Fruit fly (Drosophila melanogaster): ENCODE data around the gene CG15478.
A peak's percentile ranks its signal among the peaks of the same experiment; 100 is the strongest.

Gene CG15478

dm6 chrX:7701282-7702078 is 16.3 kb downstream of the CG15478 start (continued):
- TF ChIP-seq Atf-2 (GFP tag; optimal IDR thresholded peaks at IDR 0.05) = peak; percentile 56
- TF ChIP-seq CG10431 (GFP tag; optimal IDR thresholded peaks at IDR 0.05) = peak; percentile 46
- TF ChIP-seq CG1832 (GFP tag; optimal IDR thresholded peaks at IDR 0.05) = no peak
- peak; percentile 83 for TF ChIP-seq Rfx (GFP tag; IDR thresholded peaks at IDR 0.05)
- TF ChIP-seq fd102C (GFP tag; optimal IDR thresholded peaks at IDR 0.05) = no peak
- TF ChIP-seq CG34376 (GFP tag; optimal IDR thresholded peaks at IDR 0.05) = peak; percentile 72
- TF ChIP-seq Meics (GFP tag; optimal IDR thresholded peaks at IDR 0.05) = peak; percentile 88
- peak; percentile 67 for TF ChIP-seq CG1233 (GFP tag; optimal IDR thresholded peaks at IDR 0.05)
- TF ChIP-seq CG12659 (GFP tag; optimal IDR thresholded peaks at IDR 0.05) = peak; percentile 85
- peak; percentile 61 for TF ChIP-seq CG5180 (GFP tag; optimal IDR thresholded peaks at IDR 0.05)
- TF ChIP-seq br (optimal IDR thresholded peaks at IDR 0.05) = no peak
- TF ChIP-seq NK7.1 (GFP tag; optimal IDR thresholded peaks at IDR 0.05) = no peak
- no peak for TF ChIP-seq CG16779 (GFP tag; IDR thresholded peaks at IDR 0.05)
- no peak for TF ChIP-seq dati (GFP tag; IDR thresholded peaks at IDR 0.05)
- TF ChIP-seq Xrp1 (GFP tag; IDR thresholded peaks at IDR 0.05) = peak; percentile 65
- peak; percentile 82 for TF ChIP-seq CG9817 (tag; optimal IDR thresholded peaks at IDR 0.05)
- peak; percentile 48; the same call in 2 of the 3 replicates for TF ChIP-seq CG7357 (GFP tag; IDR thresholded peaks at IDR 0.05)
- peak; percentile 78 for TF ChIP-seq CG13424 (tag; optimal IDR thresholded peaks at IDR 0.05)
- TF ChIP-seq CG2199 (GFP tag; IDR thresholded peaks at IDR 0.05) = no peak
- TF ChIP-seq CG18619 (GFP tag; optimal IDR thresholded peaks at IDR 0.05) = peak; percentile 72
- TF ChIP-seq CG1647 (GFP tag; optimal IDR thresholded peaks at IDR 0.05) = peak; percentile 9
- TF ChIP-seq ATbp (GFP tag; optimal IDR thresholded peaks at IDR 0.05) = peak; percentile 71
- TF ChIP-seq CG30020 (tag; optimal IDR thresholded peaks at IDR 0.05) = no peak
- TF ChIP-seq mirr (GFP tag; optimal IDR thresholded peaks at IDR 0.05) = peak; percentile 52
- TF ChIP-seq Lpt (GFP tag; optimal IDR thresholded peaks at IDR 0.05) = no peak
- peak; percentile 78 for TF ChIP-seq dmrt99B (tag; optimal IDR thresholded peaks at IDR 0.05)
- peak; percentile 89 for TF ChIP-seq PHDP (tag; optimal IDR thresholded peaks at IDR 0.05)
- TF ChIP-seq trem (tag; optimal IDR thresholded peaks at IDR 0.05) = peak; percentile 11
- peak; percentile 74 for TF ChIP-seq CG4328 (GFP tag; optimal IDR thresholded peaks at IDR 0.05)
- peak; percentile 29 for TF ChIP-seq Abd-B (GFP tag; optimal IDR thresholded peaks at IDR 0.05)
- TF ChIP-seq Vsx1 (GFP tag; optimal IDR thresholded peaks at IDR 0.05) = peak; percentile 39
- peak; percentile 83 for TF ChIP-seq CG8924 (tag; optimal IDR thresholded peaks at IDR 0.05)
- peak; percentile 72 for TF ChIP-seq CG3847 (GFP tag; IDR thresholded peaks at IDR 0.05)
- TF ChIP-seq sug (tag; optimal IDR thresholded peaks at IDR 0.05) = peak; percentile 74
- TF ChIP-seq CG10267 (tag; optimal IDR thresholded peaks at IDR 0.05) = peak; percentile 60
- TF ChIP-seq odd (GFP tag; optimal IDR thresholded peaks at IDR 0.05) = peak; percentile 63
- peak; percentile 66; the same call in 1 of the 3 replicates for TF ChIP-seq CG34422 (GFP tag; IDR thresholded peaks at IDR 0.05)
- no peak for TF ChIP-seq CG2202 (tag; optimal IDR thresholded peaks at IDR 0.05)
- peak; percentile 45 for TF ChIP-seq HLH54F (GFP tag; optimal IDR thresholded peaks at IDR 0.05)
- no peak for TF ChIP-seq gce (GFP tag; IDR thresholded peaks at IDR 0.05)
- peak; percentile 4 for TF ChIP-seq bab2 (GFP tag; optimal IDR thresholded peaks at IDR 0.05)
- peak; percentile 32 for TF ChIP-seq CG15696 (tag; optimal IDR thresholded peaks at IDR 0.05)
- TF ChIP-seq Sox102F (GFP tag; optimal IDR thresholded peaks at IDR 0.05) = peak; percentile 75
- peak; percentile 88 for TF ChIP-seq CG15269 (tag; optimal IDR thresholded peaks at IDR 0.05)
- 0 out of 2 replicates have a peak, but pooled peaks have one; percentile 40 for TF ChIP-seq GATAe (GFP tag; conservative IDR thresholded peaks at IDR 0.05)
- no peak for TF ChIP-seq inv (GFP tag; IDR thresholded peaks at IDR 0.05; ENCODE audit: partially characterized antibody)
- TF ChIP-seq mam (GFP tag; optimal IDR thresholded peaks at IDR 0.05) = peak; percentile 47
- peak; percentile 73 for TF ChIP-seq CG8388 (GFP tag; optimal IDR thresholded peaks at IDR 0.05)
- TF ChIP-seq Oaz (GFP tag; IDR thresholded peaks at IDR 0.05) = peak; percentile 44; the same call in 1 of the 2 replicates

All from whole organism, embryonic.